Worm (Caenorhabditis elegans): ENCODE data around the gene F46B3.15.

F46B3.15 gene

DNA sequence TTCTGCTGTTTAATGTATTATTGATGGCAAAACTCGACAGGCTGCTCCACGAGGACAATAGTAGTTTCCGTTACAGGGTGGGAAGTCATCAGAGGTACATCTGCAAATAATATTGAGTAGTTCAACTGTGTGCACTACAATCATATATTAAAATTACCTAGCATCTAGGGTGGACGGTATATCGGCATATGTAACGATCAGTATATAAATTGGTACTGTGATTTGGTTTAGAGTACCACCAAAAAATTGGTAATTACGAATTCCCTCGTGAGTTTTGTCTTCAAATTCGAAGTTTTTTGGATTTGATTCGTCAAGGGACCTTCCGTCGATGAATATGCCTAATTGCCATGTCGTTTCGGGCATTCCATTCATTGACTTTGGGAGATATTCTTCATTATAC is 3.3 kb upstream of the F46B3.15 start, which contains the start of gene ttr-13:
ttr-13 (minus strand) TSS at position 101 of the 400 bp plus-strand sequence.
- TF ChIP-seq ceh-90 (tag; optimal IDR thresholded peaks at IDR 0.05): no peak

DNA sequence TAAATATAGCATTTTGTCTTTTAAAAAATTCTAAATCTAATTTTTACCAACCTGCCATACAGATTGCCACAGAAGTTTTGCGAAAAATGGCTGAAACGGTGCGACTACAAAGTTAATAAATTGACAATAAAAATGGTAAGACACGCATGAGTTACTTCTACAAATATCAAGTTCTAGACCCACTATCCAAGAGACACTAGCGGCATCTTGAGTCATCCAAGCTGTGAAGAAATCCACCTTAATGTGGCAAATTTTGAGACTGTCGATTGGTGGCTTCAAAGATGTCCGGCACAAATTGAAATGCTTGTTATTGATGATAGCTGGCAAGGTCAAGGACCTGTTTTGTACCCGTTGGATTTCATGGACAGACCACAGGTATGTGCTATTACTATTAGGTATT is 811 bp upstream of the F46B3.15 start, which contains the start of gene F46B3.16:
F46B3.16 (plus strand) TSS at position 301 of the 400 bp plus-strand sequence.
- TF ChIP-seq lsy-2 (tag; optimal IDR thresholded peaks at IDR 0.05): no peak
- no peak for TF ChIP-seq mef-2 (tag; optimal IDR thresholded peaks at IDR 0.05)
- no peak for TF ChIP-seq sptf-1 (tag; optimal IDR thresholded peaks at IDR 0.05)
- no peak for TF ChIP-seq ztf-4 (tag; optimal IDR thresholded peaks at IDR 0.05)
- no peak for TF ChIP-seq ces-1 (GFP tag; optimal IDR thresholded peaks at IDR 0.05)
- TF ChIP-seq ztf-11 (tag; optimal IDR thresholded peaks at IDR 0.05): no peak

DNA sequence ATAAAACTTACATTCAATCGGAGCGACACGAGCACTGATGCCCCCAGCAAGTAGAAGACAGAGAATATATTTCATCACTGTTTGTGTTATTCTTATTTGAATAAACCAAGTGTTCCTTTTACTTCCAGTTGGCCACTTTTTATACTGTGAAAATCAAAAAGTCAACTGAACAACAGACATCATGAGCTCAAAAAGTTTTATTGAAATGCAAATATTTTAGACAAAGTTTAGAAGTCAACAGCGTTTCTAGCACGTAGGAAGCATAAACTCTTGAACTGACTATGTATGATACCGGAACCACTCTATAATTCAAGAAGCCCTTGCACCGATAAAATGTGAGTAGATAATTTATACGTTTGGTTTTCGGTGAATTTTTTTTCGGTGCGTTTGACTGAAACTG is 2.3 kb downstream of the F46B3.15 start, which contains the start of gene F46B3.14:
F46B3.14 (minus strand) TSS at position 101 of the 400 bp plus-strand sequence.
- TF ChIP-seq pag-3 (tag; optimal IDR thresholded peaks at IDR 0.05; ENCODE audit: borderline replicate concordance, insufficient read depth) (no peak), vab-15 (tag; optimal IDR thresholded peaks at IDR 0.05) (no peak), sup-37 (GFP tag; optimal IDR thresholded peaks at IDR 0.05) (no peak), egl-27 (tag; optimal IDR thresholded peaks at IDR 0.05) (no peak), ztf-11 (tag; optimal IDR thresholded peaks at IDR 0.05) (no peak), nhr-19 (GFP tag; conservative IDR thresholded peaks at IDR 0.05) (no peak), unc-130 (tag; optimal IDR thresholded peaks at IDR 0.05) (no peak), lin-15B (tag; optimal IDR thresholded peaks at IDR 0.05) (no peak), egl-13 (tag; optimal IDR thresholded peaks at IDR 0.05) (no peak), skn-1 (tag; optimal IDR thresholded peaks at IDR 0.05) (no peak), lir-3 (tag; optimal IDR thresholded peaks at IDR 0.05; ENCODE audit: poor library complexity) (no peak), nhr-71 (tag; optimal IDR thresholded peaks at IDR 0.05) (no peak)

DNA sequence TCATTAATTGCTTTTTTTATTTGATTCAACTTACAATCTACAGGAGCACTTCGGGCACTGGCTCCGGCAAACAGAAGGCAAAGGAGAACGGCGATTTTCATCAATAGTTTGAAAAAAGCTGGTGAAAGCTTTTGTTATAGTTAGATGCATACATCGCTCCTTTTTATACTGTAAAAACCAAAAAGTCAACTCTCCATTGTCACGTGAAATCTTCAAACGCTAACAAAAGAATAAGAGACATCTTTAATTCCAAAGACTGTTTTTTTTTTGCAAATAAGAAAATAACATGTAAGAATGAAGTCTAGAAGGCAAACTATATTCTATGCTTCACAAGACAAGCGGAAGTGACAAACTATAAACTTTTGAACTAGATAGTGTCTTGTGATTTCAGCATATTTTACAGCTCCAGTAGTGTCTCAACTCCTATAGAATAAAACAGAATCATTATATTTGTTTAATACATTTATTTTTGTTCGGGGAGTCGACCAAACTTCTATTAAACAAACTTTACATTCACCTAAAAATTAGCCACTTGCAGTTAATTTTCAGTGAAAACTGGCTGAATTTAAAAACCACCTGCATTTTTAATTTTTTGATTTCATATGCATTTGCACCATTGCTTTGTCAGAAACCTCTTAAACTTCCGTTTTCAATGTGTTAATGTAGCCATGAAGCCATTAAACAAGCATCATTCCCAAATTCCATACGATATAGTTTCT is 7.3 kb downstream of the F46B3.15 start, which contains the start of the genes F46B3.9 and srz-18:
F46B3.9 (minus strand) TSS at position 101 of the 719 bp plus-strand sequence.
srz-18 (plus strand) TSS at position 669 of the 719 bp plus-strand sequence.
- no peak for TF ChIP-seq zag-1 (tag; optimal IDR thresholded peaks at IDR 0.05)
- TF ChIP-seq lin-39 (tag; optimal IDR thresholded peaks at IDR 0.05): no peak

DNA sequence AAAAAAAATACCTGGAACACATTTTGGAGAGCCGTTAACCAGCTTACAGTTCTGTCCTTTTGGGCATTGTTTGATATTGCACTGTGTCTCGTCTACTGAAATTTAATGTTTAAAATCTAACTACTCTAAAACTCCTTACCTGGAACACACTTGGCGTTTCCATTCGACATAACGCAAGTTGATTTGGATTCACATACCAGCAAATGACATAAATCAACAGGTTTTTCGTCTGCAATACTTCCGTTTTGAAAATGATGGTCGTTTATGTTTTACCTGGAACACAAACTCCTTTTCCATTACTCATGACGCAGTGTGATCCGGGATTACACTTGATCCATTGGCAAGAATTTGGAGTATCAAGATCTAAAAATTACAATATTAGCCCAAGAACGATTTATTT is 8.3 kb downstream of the F46B3.15 start:
- TF ChIP-seq mdl-1 (tag; optimal IDR thresholded peaks at IDR 0.05) (no peak), C16A3.4 (tag; optimal IDR thresholded peaks at IDR 0.05) (no peak), elt-2 (tag; optimal IDR thresholded peaks at IDR 0.05) (no peak), zag-1 (tag; optimal IDR thresholded peaks at IDR 0.05) (no peak), ztf-4 (tag; optimal IDR thresholded peaks at IDR 0.05) (no peak), pag-3 (tag; optimal IDR thresholded peaks at IDR 0.05; ENCODE audit: borderline replicate concordance, insufficient read depth) (no peak), ceh-90 (tag; optimal IDR thresholded peaks at IDR 0.05) (no peak), skn-1 (tag; optimal IDR thresholded peaks at IDR 0.05) (no peak), dsc-1 (tag; optimal IDR thresholded peaks at IDR 0.05) (no peak), unc-98 (GFP tag; IDR thresholded peaks at IDR 0.05) (no peak), unc-86 (tag; optimal IDR thresholded peaks at IDR 0.05) (no peak), irx-1 (tag; optimal IDR thresholded peaks at IDR 0.05) (no peak), egl-13 (tag; optimal IDR thresholded peaks at IDR 0.05) (no peak), nhr-71 (tag; optimal IDR thresholded peaks at IDR 0.05) (no peak), ceh-8 (GFP tag; optimal IDR thresholded peaks at IDR 0.05) (no peak)

DNA sequence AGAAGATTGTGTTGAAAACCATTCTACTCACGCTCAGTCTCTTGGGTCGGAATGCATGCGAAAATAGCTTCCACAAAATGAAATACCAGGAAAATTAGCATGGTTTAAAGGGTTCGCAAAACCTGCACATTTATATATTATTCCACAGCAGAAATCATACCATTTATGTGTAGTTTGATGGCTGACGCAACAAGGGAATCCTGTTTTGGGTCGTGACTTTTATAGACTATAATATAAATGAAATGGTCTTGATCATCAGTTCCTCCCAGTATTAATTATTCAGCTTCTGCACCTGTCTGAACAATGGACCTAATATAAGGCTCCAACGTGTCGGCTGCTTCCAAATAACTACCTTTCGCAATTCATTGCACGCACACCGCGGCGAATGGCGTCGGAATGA is 10.5 kb downstream of the F46B3.15 start, which contains the start of gene F46B3.8:
F46B3.8 (minus strand) TSS at position 101 of the 400 bp plus-strand sequence.
- TF ChIP-seq efl-1 (optimal IDR thresholded peaks at IDR 0.05) (no peak), efl-1 (GFP tag; optimal IDR thresholded peaks at IDR 0.05 in 1 of 2) (no peak), pax-3 (tag; optimal IDR thresholded peaks at IDR 0.05) (no peak), alr-1 (tag; optimal IDR thresholded peaks at IDR 0.05; ENCODE audit: borderline replicate concordance) (no peak), swsn-7 (tag; optimal IDR thresholded peaks at IDR 0.05) (no peak), sup-37 (GFP tag; optimal IDR thresholded peaks at IDR 0.05) (no peak), lin-35 (GFP tag; optimal IDR thresholded peaks at IDR 0.05) (no peak), C34B4.2 (tag; optimal IDR thresholded peaks at IDR 0.05) (no peak), mef-2 (tag; optimal IDR thresholded peaks at IDR 0.05) (no peak)

All from whole organism, L1 larva.